Fruit fly (Drosophila melanogaster) whole organism, larva: Measurements from ENCODE around the gene Phb1.

ENCODE experiments used
- noc ChIP-seq: fragments of 200-800 bp; sonication (Bioruptor generic); optimal IDR thresholded peaks from 3 replicates; lab custom pipeline; 2019; ENCODE audit warnings: missing biosample characterization, mild to moderate bottlenecking, missing genetic modification characterization, moderate library complexity

Gene Phb1

dm6 chr2L:19104383-19104782 is 19.3 kb downstream of the Phb1 start:
- TF ChIP-seq noc (tag; lab: Kevin White, UChicago) = no peak

DNA sequence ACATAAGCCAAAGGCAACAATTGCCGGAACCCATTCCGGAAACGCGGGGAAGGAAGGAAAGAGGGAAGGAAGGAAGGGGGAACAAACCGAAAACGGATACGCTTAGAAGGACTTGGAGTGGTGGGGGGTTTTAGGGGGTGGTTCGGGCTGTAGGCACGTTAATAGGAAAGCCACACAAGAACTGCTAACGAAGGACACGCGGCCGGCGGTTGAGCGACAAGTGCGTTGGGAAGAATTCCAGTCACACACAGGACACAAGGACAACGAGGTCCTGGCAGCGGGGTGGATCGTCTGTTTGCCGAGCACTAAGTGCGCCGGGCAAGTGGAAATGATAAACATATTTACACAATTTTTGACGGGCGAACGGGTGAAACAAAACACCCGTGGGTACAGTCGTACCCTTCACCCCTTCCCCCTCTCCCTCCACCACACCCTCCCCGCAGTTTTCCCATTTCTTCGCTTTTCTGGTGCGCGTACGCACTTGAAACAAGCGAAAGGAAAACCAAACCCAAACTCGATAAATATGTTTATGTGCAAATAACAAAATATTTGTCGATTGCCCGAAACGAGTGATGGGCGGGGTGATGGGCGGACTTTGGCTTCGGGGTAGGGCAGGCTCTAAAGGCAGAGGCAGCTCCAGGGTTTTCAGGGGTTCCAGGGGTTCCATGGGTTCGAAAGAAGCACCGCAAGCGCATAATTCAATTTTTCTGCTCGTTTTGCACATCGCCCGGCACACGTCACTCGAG is 20.3 kb downstream of the Phb1 start:
- no peak for TF ChIP-seq noc (tag; lab: Kevin White, UChicago)

DNA sequence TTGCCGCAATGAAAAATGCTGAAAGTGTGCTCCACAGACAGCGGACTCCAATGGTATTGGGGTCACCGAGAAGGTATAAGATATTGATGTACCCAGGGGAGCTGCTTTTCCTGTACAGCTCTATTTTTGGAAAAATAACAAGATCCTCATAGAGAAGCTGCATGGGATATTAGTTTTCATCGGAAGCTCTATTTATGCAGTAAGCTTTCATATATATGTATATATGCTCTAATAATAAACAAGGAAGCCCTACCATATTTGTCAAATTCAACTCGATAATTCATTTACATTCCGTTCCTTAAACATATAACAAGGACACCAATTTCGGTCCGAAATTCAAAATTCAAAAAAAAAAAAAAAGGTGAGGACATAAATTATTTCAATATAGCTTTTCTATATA is 21.9 kb downstream of the Phb1 start, which contains the start of the genes CG17344 and CG43731:
Gene CG17344 (plus strand): TSS at position 301 of the 400 bp plus-strand sequence.
Gene CG43731 (plus strand): TSS at position 301 of the 400 bp plus-strand sequence.
- TF ChIP-seq noc (tag; lab: Kevin White, UChicago) = no peak

DNA sequence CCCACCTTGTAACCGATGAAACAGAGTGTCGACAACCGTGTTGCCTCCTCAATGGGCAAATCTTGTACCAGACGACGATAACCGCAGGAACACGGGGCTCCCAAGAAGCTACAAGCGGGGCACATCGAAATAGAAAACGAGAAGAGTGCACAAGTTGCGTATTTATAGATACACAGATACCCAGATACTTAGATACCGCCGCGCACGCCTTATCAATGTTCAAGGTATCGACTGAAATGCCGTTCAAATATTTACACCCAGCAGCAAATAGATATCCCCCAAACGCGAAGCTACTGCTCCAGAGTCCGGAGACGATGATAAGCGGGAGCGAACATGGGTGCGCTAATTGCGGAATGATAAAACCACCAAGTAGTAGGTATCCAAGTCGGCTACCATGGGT is 25.0 kb downstream of the Phb1 start:
- TF ChIP-seq noc (tag; lab: Kevin White, UChicago) = no peak

- no peak for TF ChIP-seq noc (tag; lab: Kevin White, UChicago)
Observed at dm6 chr2L:19097374-19097773, 26.3 kb downstream of the Phb1 start.

DNA sequence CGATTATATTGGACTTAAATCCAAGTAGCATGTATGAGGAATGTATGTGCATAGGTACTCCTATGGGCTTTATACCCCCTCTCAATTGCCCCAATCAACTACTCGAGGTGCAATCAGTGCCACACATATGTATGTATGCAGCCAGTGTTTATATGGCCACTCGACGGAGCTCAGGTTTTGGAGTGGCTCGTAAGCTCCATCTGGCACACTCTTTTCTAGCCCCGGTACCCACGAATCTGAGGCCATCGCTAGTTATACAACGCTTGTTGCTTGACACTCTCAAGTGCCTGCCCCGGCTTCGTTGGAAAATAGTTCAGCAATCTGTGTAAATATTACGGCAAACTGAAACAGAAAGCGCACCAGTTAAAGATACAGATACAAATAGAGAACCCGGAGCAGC is 27.3 kb downstream of the Phb1 start:
- TF ChIP-seq noc (tag; lab: Kevin White, UChicago) = no peak

DNA sequence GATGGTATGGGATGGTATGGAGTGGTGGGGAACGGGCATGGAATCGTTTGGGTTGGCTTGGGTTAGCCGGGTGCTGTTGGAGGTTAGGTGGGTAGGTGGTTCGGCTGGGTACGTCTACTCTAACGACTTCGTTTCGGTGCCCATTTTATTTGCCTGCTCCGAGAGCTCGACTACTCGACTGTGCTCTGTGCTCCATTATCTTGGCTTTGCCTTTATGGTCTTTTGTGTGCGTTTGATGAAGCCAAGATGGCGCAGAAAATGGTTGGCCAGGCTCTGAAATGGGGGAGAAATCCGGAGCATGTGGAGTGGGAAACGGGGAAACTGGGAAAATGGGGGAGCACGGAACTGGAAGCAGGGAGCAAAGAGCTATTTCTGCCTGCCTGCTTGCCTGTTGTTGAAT is 29.8 kb downstream of the Phb1 start:
- no peak for TF ChIP-seq noc (tag; lab: Kevin White, UChicago)

DNA sequence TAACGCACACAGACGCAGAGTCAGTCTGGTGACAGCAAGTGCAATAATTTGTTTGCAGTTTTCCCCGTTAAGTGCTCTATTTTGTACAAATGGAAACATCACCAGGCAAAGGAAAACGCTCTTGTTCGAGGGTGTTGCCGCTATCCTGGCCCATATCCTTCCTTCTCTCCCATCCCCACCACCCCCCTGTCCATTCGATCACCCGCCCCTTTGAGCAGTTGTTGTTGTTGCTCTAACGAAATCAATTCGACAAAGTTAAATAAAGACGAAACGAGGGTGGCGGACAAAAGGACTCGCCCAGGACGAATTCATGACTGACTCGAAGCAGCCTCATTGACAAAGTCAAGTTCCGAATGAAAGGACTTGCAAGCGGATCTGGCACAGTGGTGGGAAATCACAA is 34.3 kb downstream of the Phb1 start:
- TF ChIP-seq noc (tag; lab: Kevin White, UChicago) = no peak

DNA sequence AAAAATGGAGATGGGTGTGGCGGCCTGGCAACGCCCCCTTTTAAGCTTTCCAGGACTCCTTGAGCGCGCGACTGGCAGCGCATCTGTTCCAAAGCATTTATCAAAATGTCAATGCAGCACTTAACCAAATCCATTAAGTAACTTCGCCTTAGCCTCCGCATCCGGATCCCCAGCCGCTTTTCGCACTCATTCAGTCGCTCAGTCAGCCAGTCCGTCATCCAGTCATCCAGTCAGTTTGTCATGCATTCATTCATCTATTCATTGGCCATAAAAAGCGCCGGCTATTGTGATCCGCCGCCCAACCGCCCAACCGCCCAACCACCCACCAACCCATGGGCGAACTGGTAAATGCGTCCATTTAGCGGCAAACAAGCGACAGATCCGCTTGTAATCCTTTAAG is 34.8 kb downstream of the Phb1 start:
- TF ChIP-seq noc (tag; lab: Kevin White, UChicago) = no peak

DNA sequence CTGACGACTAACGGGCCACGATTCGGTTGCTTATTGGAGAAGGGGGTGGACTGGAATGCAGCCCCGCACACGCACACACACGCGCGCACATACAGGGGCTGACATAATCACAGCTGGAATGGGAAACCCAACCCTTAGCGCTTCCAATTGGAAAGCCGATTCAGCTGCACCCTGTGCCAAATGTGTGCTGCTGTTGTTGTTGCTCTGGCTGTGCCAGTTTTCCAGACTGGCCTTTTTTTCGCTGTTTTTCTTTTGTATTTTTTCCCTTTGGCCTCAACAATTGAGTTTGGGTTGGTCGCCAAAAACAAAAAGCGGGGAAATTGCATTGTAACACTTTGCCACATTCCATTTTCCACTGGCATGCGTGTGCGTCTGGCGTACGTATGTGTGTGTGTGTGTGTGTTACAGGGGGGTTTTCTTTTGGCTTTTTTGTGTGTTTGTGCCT is 40.3 kb downstream of the Phb1 start:
- no peak for TF ChIP-seq noc (tag; lab: Kevin White, UChicago)

- TF ChIP-seq noc (tag; lab: Kevin White, UChicago) = no peak
Observed at dm6 chr2L:19079742-19080141, 43.9 kb downstream of the Phb1 start.

DNA sequence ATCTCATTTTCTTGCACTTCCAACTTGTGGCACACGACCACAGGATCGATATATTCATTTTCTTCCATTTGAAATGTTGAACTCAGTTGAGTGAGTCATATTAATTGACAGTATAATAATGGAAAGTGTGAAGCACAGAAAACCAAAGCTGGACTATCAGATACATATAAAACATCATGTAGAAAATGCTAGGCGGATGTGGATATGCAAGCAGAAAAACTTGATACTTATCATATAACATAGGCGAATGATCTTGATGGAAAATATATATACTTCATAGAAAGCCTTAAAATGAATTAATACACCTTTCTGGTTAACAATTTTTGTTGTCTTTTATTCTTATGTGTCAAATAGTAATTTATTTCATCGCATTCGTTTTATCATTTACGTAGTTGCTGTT is 44.7 kb downstream of the Phb1 start, which contains the start of gene CG10700:
Gene CG10700 (minus strand): TSS at position 101 of the 400 bp plus-strand sequence.
- TF ChIP-seq noc (tag; lab: Kevin White, UChicago) = no peak

- no peak for TF ChIP-seq noc (tag; lab: Kevin White, UChicago)
Observed at dm6 chr2L:19074099-19074828, 49.4 kb downstream of the Phb1 start, which contains the start of gene CG17572. Gene CG17572, minus strand, starts transcription at chr2L:19074149.

- TF ChIP-seq noc (tag; lab: Kevin White, UChicago) = no peak
Observed at dm6 chr2L:19071713-19072112, 52.0 kb downstream of the Phb1 start.
